Worm (Caenorhabditis elegans) whole organism, L4 larva: Measurements from ENCODE around the gene dpr-1.

Experiments used
- ceh-82 ChIP-seq: sonication (generic microtip); optimal IDR thresholded peaks from 2 replicates; lab custom pipeline; 2017; ENCODE audit warnings: missing biosample characterization, missing genetic modification characterization
- dve-1 ChIP-seq: sonication (generic microtip); optimal IDR thresholded peaks from 2 replicates; lab custom pipeline; 2017; ENCODE audit warnings: antibody characterized with exemption, mild to moderate bottlenecking, missing genetic modification characterization, missing compliant biosample characterization; ENCODE audit not compliant: insufficient read depth
- lin-15B ChIP-seq: fragments of 150-350 bp; sonication (generic microtip); optimal IDR thresholded peaks from 3 replicates; lab custom pipeline; 2014; ENCODE audit warnings: missing biosample characterization, missing genetic modification characterization
- nhr-11 ChIP-seq: fragments of 150-350 bp; optimal IDR thresholded peaks from 2 replicates; lab custom pipeline; 2014; ENCODE audit warnings: missing biosample characterization, missing genetic modification characterization
- nhr-237 ChIP-seq: sonication (generic microtip); optimal IDR thresholded peaks from 2 replicates; lab custom pipeline; 2017; ENCODE audit warnings: missing biosample characterization, missing genetic modification characterization
- pha-4 ChIP-seq, 2 experiments: fragments of 150-350 bp in 1 of 2; fragments of 200-800 bp in 1 of 2; sonication (Bioruptor generic) in 1 of 2; IDR thresholded peaks in 1 of 2; optimal IDR thresholded peaks in 1 of 2; 2 replicates each; pipeline versions ENCODE4 v1.3.6 to Lab custom; 2014 to 2022; ENCODE audit warnings: missing genetic modification characterization in 2 of 2, missing genetic modification reagents in 2 of 2, missing biosample characterization in 1 of 2, missing compliant biosample characterization in 1 of 2
- unc-39 ChIP-seq: sonication (generic microtip); optimal IDR thresholded peaks from 2 replicates; lab custom pipeline; 2017; ENCODE audit warnings: missing biosample characterization, missing genetic modification characterization
- unc-62 ChIP-seq, 3 experiments: fragments of 150-350 bp in 1 of 3; sonication (generic microtip); optimal IDR thresholded peaks in 2 of 3; peaks in 1 of 3; 1 replicate in 1 of 3; 2 replicates in 2 of 3; lab custom pipeline; 2014 to 2017; ENCODE audit warnings: missing biosample characterization in 3 of 3, missing genetic modification characterization in 3 of 3, missing genetic modification reagents in 3 of 3, missing genotype in 1 of 3
- ztf-7 ChIP-seq: fragments of 150-350 bp; optimal IDR thresholded peaks from 2 replicates; lab custom pipeline; 2014; ENCODE audit warnings: missing biosample characterization, missing genetic modification characterization

- TF ChIP-seq ztf-7 (tag; lab: Kevin White, UChicago) (no peak), unc-62 (GFP tag; optimal IDR thresholded peaks at IDR 0.05 in 1 of 2; lab: Kevin White, UChicago) (no peak), unc-62 (tag; optimal IDR thresholded peaks at IDR 0.05; lab: Kevin White, UChicago) (no peak), dve-1 (tag; lab: Kevin White, UChicago) (no peak), ceh-82 (no peak), nhr-237 (tag; lab: Kevin White, UChicago) (no peak), unc-39 (no peak), lin-15B (tag; lab: Kevin White, UChicago) (no peak), pha-4 (GFP tag; IDR thresholded peaks at IDR 0.05; lab: Robert Waterston, UW) (no peak), pha-4 (tag; optimal IDR thresholded peaks at IDR 0.05; lab: Kevin White, UChicago) (no peak), nhr-11 (tag; lab: Kevin White, UChicago) (no peak)
Observed at ce11 chrV:13942082-13942481, at the start of gene dpr-1.
